Worm (Caenorhabditis elegans): Measurements from ENCODE around the gene nep-25.

- TF ChIP-seq tab-1 (GFP tag; IDR thresholded peaks at IDR 0.05) = no peak
- TF ChIP-seq med-1 (GFP tag; optimal IDR thresholded peaks at IDR 0.05; ENCODE audit: insufficient read depth) = no peak
Observed at ce11 chrII:5820282-5820762, 21.7 kb upstream of the nep-25 start, which contains the start of gene ehs-1.

Data from whole organism, midembryonic.